Worm (Caenorhabditis elegans) whole organism, late embryonic: ENCODE measurements around the gene W09G12.8.

Experiments
- ama-1 ChIP-seq: fragments of 150-350 bp; optimal IDR thresholded peaks from 2 replicates; lab custom pipeline; 2014
- ceh-9 ChIP-seq: sonication (generic microtip); optimal IDR thresholded peaks from 2 replicates; lab custom pipeline; 2016; ENCODE audit warnings: mild to moderate bottlenecking, missing genetic modification characterization, inconsistent platforms, missing compliant biosample characterization
- elt-2 ChIP-seq: sonication (generic microtip); optimal IDR thresholded peaks from 2 replicates; lab custom pipeline; 2016; ENCODE audit warnings: missing genetic modification reagents, missing genetic modification characterization, missing compliant biosample characterization
- lin-11 ChIP-seq: fragments of 200-800 bp; sonication (Bioruptor generic); optimal IDR thresholded peaks from 2 replicates; lab custom pipeline; 2018; ENCODE audit warnings: mild to moderate bottlenecking, missing genetic modification characterization, missing compliant biosample characterization
- nfya-1 ChIP-seq: sonication (generic microtip); optimal IDR thresholded peaks from 2 replicates; lab custom pipeline; 2017; ENCODE audit warnings: missing genetic modification characterization, mild to moderate bottlenecking, missing compliant biosample characterization, antibody characterized with exemption, moderate library complexity
- nhr-11 ChIP-seq: fragments of 150-350 bp; optimal IDR thresholded peaks from 2 replicates; lab custom pipeline; 2014; ENCODE audit warnings: missing biosample characterization, missing genetic modification characterization
- pqm-1 ChIP-seq: sonication (generic microtip); optimal IDR thresholded peaks from 2 replicates; lab custom pipeline; 2016; ENCODE audit warnings: missing genetic modification characterization, missing compliant biosample characterization
- sdc-2 ChIP-seq: sonication (generic microtip); optimal IDR thresholded peaks from 2 replicates; lab custom pipeline; 2016; ENCODE audit warnings: missing genotype, missing genetic modification characterization, missing compliant biosample characterization

- no peak for TF ChIP-seq ceh-9 (tag; lab: Kevin White, UChicago)
- TF ChIP-seq nfya-1 (tag; lab: Kevin White, UChicago), result no peak
- no peak for TF ChIP-seq ama-1 (lab: Kevin White, UChicago)
- TF ChIP-seq elt-2 (tag; lab: Kevin White, UChicago), result no peak
- TF ChIP-seq lin-11, result no peak
- TF ChIP-seq sdc-2 (tag; lab: Kevin White, UChicago), result no peak
- TF ChIP-seq nhr-11 (tag; lab: Kevin White, UChicago), result no peak
- no peak for TF ChIP-seq pqm-1
Observed at ce11 chrIV:1177683-1178082, 48.3 kb upstream of the W09G12.8 start, which contains the start of gene Y104H12D.2.
